Worm (Caenorhabditis elegans) whole organism, L4 larva: ENCODE measurements around the gene gst-6.
A peak's percentile ranks its signal among the peaks of the same experiment; 100 is the strongest.

Source experiments
- D1046.2 ChIP-seq: fragments of 200-800 bp; sonication (Bioruptor generic); IDR thresholded peaks from 2 replicates; pipeline ENCODE4 v1.3.6; 2022; ENCODE audit warnings: missing genetic modification characterization, missing compliant biosample characterization
- F26F4.8 ChIP-seq: fragments of 200-800 bp; sonication (Bioruptor generic); conservative IDR thresholded peaks from 2 replicates; pipeline ENCODE4 v1.3.6; 2022; ENCODE audit warnings: missing genetic modification characterization, missing compliant biosample characterization
- T20F7.1 ChIP-seq: fragments of 200-800 bp; sonication (Bioruptor generic); optimal IDR thresholded peaks from 2 replicates; lab custom pipeline; 2018; ENCODE audit warnings: mild to moderate bottlenecking, missing genetic modification characterization, missing compliant biosample characterization
- T26A8.4 ChIP-seq: fragments of 200-800 bp; sonication (Bioruptor generic); IDR thresholded peaks from 2 replicates; pipeline ENCODE4 v1.3.6; 2022; ENCODE audit warnings: missing genetic modification characterization, missing compliant biosample characterization
- Y105C5A.15 ChIP-seq: fragments of 200-800 bp; sonication (Bioruptor generic); IDR thresholded peaks from 2 replicates; pipeline ENCODE4 v1.3.6; 2022; ENCODE audit warnings: missing genetic modification characterization, missing compliant biosample characterization
- Y48G9A.11 ChIP-seq: fragments of 200-800 bp; sonication (Bioruptor generic); IDR thresholded peaks from 2 replicates; pipeline ENCODE4 v1.3.6; 2022; ENCODE audit warnings: missing genetic modification reagents, missing genetic modification characterization, missing compliant biosample characterization
- aha-1 ChIP-seq: fragments of 150-350 bp; peaks from one replicate; lab custom pipeline; 2014; ENCODE audit warnings: missing biosample characterization, missing genetic modification characterization
- aly-2 ChIP-seq: sonication (generic microtip); optimal IDR thresholded peaks from 2 replicates; lab custom pipeline; 2018; ENCODE audit warnings: missing biosample characterization, missing genetic modification characterization
- ama-1 ChIP-seq: fragments of 150-350 bp; optimal IDR thresholded peaks from 2 replicates; lab custom pipeline; 2014; ENCODE audit warnings: inconsistent platforms, mixed read lengths
- daf-16 ChIP-seq, 3 experiments: sonication (generic microtip); optimal IDR thresholded peaks; 2 replicates each; lab custom pipeline; 2016 to 2017; ENCODE audit warnings: missing genetic modification characterization in 3 of 3, missing genetic modification reagents in 3 of 3, mild to moderate bottlenecking in 2 of 3, missing compliant biosample characterization in 2 of 3, missing biosample characterization in 1 of 3, moderate library complexity in 1 of 3
- dmd-9 ChIP-seq: fragments of 200-800 bp; sonication (Bioruptor generic); IDR thresholded peaks from 2 replicates; pipeline ENCODE4 v1.3.6; 2022; ENCODE audit warnings: missing genetic modification reagents, missing genetic modification characterization, missing compliant biosample characterization
- dpl-1 ChIP-seq: fragments of 150-350 bp; optimal IDR thresholded peaks from 2 replicates; lab custom pipeline; 2014; ENCODE audit warnings: missing biosample characterization, missing genetic modification reagents, missing genetic modification characterization
- duxl-1 ChIP-seq: sonication (generic microtip); optimal IDR thresholded peaks from 2 replicates; lab custom pipeline; 2016; ENCODE audit warnings: mild to moderate bottlenecking, missing genetic modification characterization, moderate library complexity, missing compliant biosample characterization; ENCODE audit not compliant: poor library complexity
- egl-27 ChIP-seq: sonication (generic microtip); optimal IDR thresholded peaks from 3 replicates; lab custom pipeline; 2017; ENCODE audit warnings: missing biosample characterization, missing genetic modification reagents, missing genetic modification characterization
- egl-43 ChIP-seq: fragments of 200-800 bp; sonication (Bioruptor generic); IDR thresholded peaks from 2 replicates; pipeline ENCODE4 v1.3.6; 2022; ENCODE audit warnings: missing genetic modification reagents, missing genetic modification characterization, missing compliant biosample characterization
- fkh-10 ChIP-seq: fragments of 150-350 bp; optimal IDR thresholded peaks from 2 replicates; lab custom pipeline; 2014; ENCODE audit warnings: missing biosample characterization, missing genetic modification reagents, missing genetic modification characterization
- fos-1 ChIP-seq: fragments of 150-350 bp; optimal IDR thresholded peaks from 2 replicates; lab custom pipeline; 2014; ENCODE audit warnings: missing biosample characterization, missing genetic modification characterization
- hlh-11 ChIP-seq: fragments of 200-800 bp; sonication (Bioruptor generic); optimal IDR thresholded peaks from 2 replicates; lab custom pipeline; 2018; ENCODE audit warnings: mild to moderate bottlenecking, missing genetic modification characterization, missing compliant biosample characterization
- hmg-1.1 ChIP-seq: fragments of 200-800 bp; sonication (Bioruptor generic); IDR thresholded peaks from 2 replicates; pipeline ENCODE4 v1.3.6; 2022; ENCODE audit warnings: missing genetic modification reagents, missing genetic modification characterization, missing compliant biosample characterization
- lin-15B ChIP-seq: fragments of 150-350 bp; sonication (generic microtip); optimal IDR thresholded peaks from 3 replicates; lab custom pipeline; 2014; ENCODE audit warnings: missing biosample characterization, missing genetic modification characterization
- lin-29 ChIP-seq: fragments of 200-800 bp; sonication (Bioruptor generic); IDR thresholded peaks from 2 replicates; pipeline ENCODE4 v1.3.6; 2022; ENCODE audit warnings: missing genetic modification reagents, missing genetic modification characterization, missing compliant biosample characterization
- lin-38 ChIP-seq: fragments of 200-800 bp; sonication (Bioruptor generic); IDR thresholded peaks from 2 replicates; pipeline ENCODE4 v1.3.6; 2022; ENCODE audit warnings: missing genetic modification reagents, missing genetic modification characterization, missing compliant biosample characterization
- madf-5 ChIP-seq, 2 experiments: fragments of 200-800 bp; sonication (Bioruptor generic); IDR thresholded peaks; 2 replicates each; pipeline ENCODE4 v1.3.6; 2022; ENCODE audit warnings: missing compliant biosample characterization in 2 of 2, missing genetic modification characterization in 2 of 2
- mes-2 ChIP-seq: sonication (generic microtip); optimal IDR thresholded peaks from 2 replicates; lab custom pipeline; 2016; ENCODE audit warnings: missing genotype, mild to moderate bottlenecking, missing genetic modification characterization, missing compliant biosample characterization; ENCODE audit not compliant: poor library complexity, severe bottlenecking
- mxl-2 ChIP-seq: fragments of 200-800 bp; sonication (Bioruptor generic); conservative IDR thresholded peaks from 2 replicates; pipeline ENCODE4 v1.3.6; 2022; ENCODE audit warnings: missing genetic modification reagents, missing genetic modification characterization, missing compliant biosample characterization
- mxl-3 ChIP-seq: fragments of 200-800 bp; sonication (Bioruptor generic); optimal IDR thresholded peaks from 2 replicates; lab custom pipeline; 2018; ENCODE audit warnings: mild to moderate bottlenecking, missing genetic modification characterization, missing compliant biosample characterization
- nhr-25 ChIP-seq: sonication (generic microtip); optimal IDR thresholded peaks from 2 replicates; lab custom pipeline; 2017; ENCODE audit warnings: missing genetic modification characterization, mild to moderate bottlenecking, missing compliant biosample characterization, antibody characterized with exemption, moderate library complexity, borderline replicate concordance; ENCODE audit not compliant: insufficient read depth
- nhr-6 ChIP-seq: fragments of 150-350 bp; optimal IDR thresholded peaks from 2 replicates; lab custom pipeline; 2014; ENCODE audit warnings: missing biosample characterization, missing genetic modification characterization
- nhr-76 ChIP-seq: fragments of 150-350 bp; optimal IDR thresholded peaks from 2 replicates; lab custom pipeline; 2014; ENCODE audit warnings: missing biosample characterization, missing genetic modification characterization
- pha-4 ChIP-seq, 2 experiments: fragments of 150-350 bp in 1 of 2; fragments of 200-800 bp in 1 of 2; sonication (Bioruptor generic) in 1 of 2; IDR thresholded peaks in 1 of 2; optimal IDR thresholded peaks in 1 of 2; 2 replicates each; pipeline versions ENCODE4 v1.3.6 to Lab custom; 2014 to 2022; ENCODE audit warnings: missing genetic modification characterization in 2 of 2, missing genetic modification reagents in 2 of 2, missing biosample characterization in 1 of 2, missing compliant biosample characterization in 1 of 2
- php-3 ChIP-seq: fragments of 200-800 bp; sonication (Bioruptor generic); IDR thresholded peaks from 2 replicates; pipeline ENCODE4 v1.3.6; 2022; ENCODE audit warnings: missing genetic modification reagents, missing genetic modification characterization, missing compliant biosample characterization
- saeg-2 ChIP-seq: fragments of 200-800 bp; sonication (Bioruptor generic); IDR thresholded peaks from 2 replicates; pipeline ENCODE4 v1.3.6; 2022; ENCODE audit warnings: missing genetic modification reagents, missing genetic modification characterization, missing compliant biosample characterization
- set-16 ChIP-seq: fragments of 200-800 bp; sonication (Bioruptor generic); IDR thresholded peaks from 2 replicates; pipeline ENCODE4 v1.3.6; 2022; ENCODE audit warnings: missing genetic modification reagents, missing genetic modification characterization, missing compliant biosample characterization
- skn-1 ChIP-seq: fragments of 150-350 bp; optimal IDR thresholded peaks from 2 replicates; lab custom pipeline; 2014; ENCODE audit warnings: missing biosample characterization, missing genetic modification characterization
- snpc-4 ChIP-seq: fragments of 150-350 bp; optimal IDR thresholded peaks from 2 replicates; lab custom pipeline; 2014; ENCODE audit warnings: missing biosample characterization, missing genetic modification characterization
- spr-1 ChIP-seq: sonication (generic microtip); optimal IDR thresholded peaks from 2 replicates; lab custom pipeline; 2016; ENCODE audit warnings: mild to moderate bottlenecking, missing genetic modification characterization, missing compliant biosample characterization
- tag-97 ChIP-seq: fragments of 200-800 bp; sonication (Bioruptor generic); IDR thresholded peaks from 2 replicates; pipeline ENCODE4 v1.3.6; 2022; ENCODE audit warnings: missing genetic modification characterization, missing compliant biosample characterization
- unc-62 ChIP-seq, 3 experiments: fragments of 150-350 bp in 1 of 3; sonication (generic microtip); optimal IDR thresholded peaks in 2 of 3; peaks in 1 of 3; 1 replicate in 1 of 3; 2 replicates in 2 of 3; lab custom pipeline; 2014 to 2017; ENCODE audit warnings: missing biosample characterization in 3 of 3, missing genetic modification characterization in 3 of 3, missing genetic modification reagents in 3 of 3, missing genotype in 1 of 3
- zfp-2 ChIP-seq: sonication (generic microtip); optimal IDR thresholded peaks from 2 replicates; lab custom pipeline; 2016; ENCODE audit warnings: mild to moderate bottlenecking, missing genetic modification characterization, missing compliant biosample characterization
- zfp-3 ChIP-seq: fragments of 200-800 bp; sonication (Bioruptor generic); conservative IDR thresholded peaks from 2 replicates; pipeline ENCODE4 v1.3.6; 2022; ENCODE audit warnings: missing genetic modification reagents, missing genetic modification characterization, missing compliant biosample characterization

The gst-6 gene

DNA sequence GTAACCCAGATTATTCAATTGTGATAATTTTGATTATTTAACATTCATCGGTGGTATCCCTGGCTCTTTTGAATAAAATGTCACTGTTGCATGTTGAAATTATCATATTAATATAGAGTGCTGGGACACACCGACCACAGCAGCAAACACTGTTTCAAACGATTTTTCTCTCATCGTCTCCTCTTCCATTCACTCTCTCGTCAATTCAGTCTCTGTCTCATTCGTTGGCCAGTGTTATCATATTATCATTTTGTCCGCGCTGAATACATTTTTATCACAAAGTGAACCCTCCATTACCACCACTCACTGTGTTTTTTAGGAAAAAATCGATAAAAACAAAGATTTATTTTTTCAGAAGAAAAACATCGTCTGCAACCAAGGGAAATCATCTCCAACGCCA is 22.6 kb upstream of the gst-6 start (continued):
- TF ChIP-seq daf-16 (GFP tag; optimal IDR thresholded peaks at IDR 0.05; lab: Kevin White, UChicago) (no peak), daf-16 (tag; optimal IDR thresholded peaks at IDR 0.05; lab: Kevin White, UChicago) (peak; percentile 81), F26F4.8 (GFP tag; lab: Robert Waterston, UW) (no peak), unc-62 (GFP tag; optimal IDR thresholded peaks at IDR 0.05 in 1 of 2; lab: Kevin White, UChicago) (peak in 1 of 2 experiments; percentile 20), unc-62 (tag; optimal IDR thresholded peaks at IDR 0.05; lab: Kevin White, UChicago) (no peak), hlh-11 (peak; percentile 67), fos-1 (tag; lab: Kevin White, UChicago) (no peak), lin-29 (no peak), mxl-2 (no peak), lin-15B (tag; lab: Kevin White, UChicago) (no peak), zfp-3 (GFP tag; lab: Robert Waterston, UW) (no peak), lin-38 (no peak), T20F7.1 (GFP tag; lab: Kevin White, UChicago) (no peak), mxl-3 (GFP tag; lab: Kevin White, UChicago) (peak; percentile 61), nhr-76 (tag; lab: Kevin White, UChicago) (no peak), snpc-4 (tag; lab: Kevin White, UChicago) (no peak), aly-2 (tag; lab: Kevin White, UChicago) (no peak), Y105C5A.15 (GFP tag; lab: Robert Waterston, UW) (no peak), dmd-9 (no peak), madf-5 (GFP tag; IDR thresholded peaks at IDR 0.05; lab: Robert Waterston, UW) (no peak), skn-1 (no peak)

DNA sequence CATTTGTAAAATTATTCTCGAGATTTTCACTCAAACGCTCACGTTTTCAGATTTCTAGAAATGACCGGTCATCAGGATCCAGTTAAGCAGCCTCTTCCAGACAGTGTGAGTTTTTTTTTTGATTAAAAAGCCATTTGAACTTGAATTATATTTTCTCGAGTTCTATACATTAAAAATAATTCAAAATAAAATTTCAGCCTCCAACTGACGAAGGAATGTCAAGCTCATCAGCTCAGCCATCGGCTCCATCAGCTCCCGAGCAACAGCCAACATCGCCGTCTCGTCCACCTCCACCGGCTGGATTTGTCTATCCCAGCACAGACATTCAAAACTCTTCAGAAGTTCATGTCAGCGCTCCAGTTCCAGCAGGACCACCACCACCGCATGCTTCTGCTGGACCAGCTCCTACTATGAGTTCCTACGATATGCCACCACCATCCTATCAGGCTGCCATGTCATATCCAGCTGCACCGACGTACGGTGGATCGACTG is 21.8 kb upstream of the gst-6 start, which contains the start of gene F11G11.5:
Gene F11G11.5 (plus strand): TSS at position 51 of the 492 bp plus-strand sequence.
- TF ChIP-seq T26A8.4 (GFP tag; lab: Robert Waterston, UW) (peak; percentile 70), pha-4 (GFP tag; IDR thresholded peaks at IDR 0.05; lab: Robert Waterston, UW) (peak; percentile 30; the same call in 1 of the 2 replicates), pha-4 (tag; optimal IDR thresholded peaks at IDR 0.05; lab: Kevin White, UChicago) (no peak), daf-16 (GFP tag; optimal IDR thresholded peaks at IDR 0.05; lab: Kevin White, UChicago) (no peak), daf-16 (tag; optimal IDR thresholded peaks at IDR 0.05; lab: Kevin White, UChicago) (peak; percentile 1), fkh-10 (GFP tag; lab: Kevin White, UChicago) (no peak), mes-2 (no peak), D1046.2 (0 out of 2 replicates have a peak, but pooled peaks have one; percentile 48), ama-1 (lab: Kevin White, UChicago) (peak; percentile 25), egl-43 (peak; percentile 67; the same call in 1 of the 2 replicates), Y48G9A.11 (GFP tag; lab: Robert Waterston, UW) (0 out of 2 replicates have a peak, but pooled peaks have one; percentile 33), php-3 (GFP tag; lab: Robert Waterston, UW) (0 out of 2 replicates have a peak, but pooled peaks have one; percentile 6), lin-38 (peak; percentile 35; the same call in 1 of the 2 replicates), set-16 (GFP tag; lab: Robert Waterston, UW) (peak; percentile 67), tag-97 (GFP tag; lab: Robert Waterston, UW) (no peak), nhr-25 (no peak)

DNA sequence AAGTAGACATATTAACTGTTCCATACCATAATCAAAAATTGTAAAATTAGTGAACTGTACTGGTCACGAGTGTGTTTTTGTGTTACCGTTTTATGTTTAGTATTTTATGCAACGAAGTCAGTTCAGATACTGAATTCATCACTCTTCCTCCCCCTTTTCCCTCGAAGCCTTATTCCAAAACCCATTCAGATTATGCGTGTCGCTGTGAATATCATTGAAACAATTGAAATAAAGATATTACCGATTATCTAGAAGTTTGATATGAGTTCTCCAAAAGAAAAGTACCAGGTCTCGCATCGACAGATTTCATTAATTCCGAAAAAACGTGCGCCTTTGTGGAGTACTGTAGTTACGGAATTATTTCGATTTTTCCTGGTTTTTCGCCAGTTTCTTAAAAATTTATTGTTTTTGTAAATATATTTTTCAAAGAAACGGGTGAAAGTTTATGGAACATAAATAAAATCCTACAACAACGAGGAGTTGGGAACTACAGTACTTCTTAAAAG is 20.7 kb upstream of the gst-6 start:
- TF ChIP-seq saeg-2 (GFP tag; lab: Robert Waterston, UW) (no peak), tag-97 (GFP tag; lab: Robert Waterston, UW) (no peak), aha-1 (peak; percentile 95), daf-16 (GFP tag; optimal IDR thresholded peaks at IDR 0.05; lab: Kevin White, UChicago) (no peak), daf-16 (tag; optimal IDR thresholded peaks at IDR 0.05; lab: Kevin White, UChicago) (peak; percentile 1), hmg-1.1 (GFP tag; lab: Robert Waterston, UW) (no peak), zfp-3 (GFP tag; lab: Robert Waterston, UW) (0 out of 2 replicates have a peak, but pooled peaks have one; percentile 29), hlh-11 (no peak), php-3 (GFP tag; lab: Robert Waterston, UW) (no peak), ama-1 (lab: Kevin White, UChicago) (peak; percentile 71), dpl-1 (GFP tag; lab: Kevin White, UChicago) (peak; percentile 20), egl-27 (no peak), duxl-1 (tag; lab: Kevin White, UChicago) (peak; percentile 38), snpc-4 (tag; lab: Kevin White, UChicago) (no peak), spr-1 (tag; lab: Kevin White, UChicago) (no peak), zfp-2 (no peak), nhr-6 (tag; lab: Kevin White, UChicago) (no peak)
